Fruit fly (Drosophila melanogaster): ENCODE results near the gene CG42470.

Gene CG42470

DNA sequence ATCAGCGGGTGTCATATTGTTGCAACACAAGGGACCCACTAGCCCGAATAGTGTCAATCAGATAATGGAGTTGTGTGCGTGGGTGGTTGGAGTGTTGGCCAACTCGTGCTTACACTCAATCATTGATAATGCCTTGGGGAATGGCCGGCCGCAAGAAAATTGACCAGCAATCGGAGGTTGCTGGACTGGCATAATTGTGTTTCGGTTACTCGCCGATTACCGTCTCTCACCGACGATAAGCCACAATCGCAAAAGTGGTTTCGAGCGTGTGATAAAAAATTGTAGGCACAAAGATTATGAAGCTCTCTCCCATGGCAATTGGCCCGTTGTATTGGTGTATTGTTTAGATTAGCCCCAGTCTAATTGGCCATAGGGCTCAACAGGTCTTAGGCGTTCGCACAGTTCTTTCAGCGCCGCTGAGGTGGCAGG is 14.8 kb downstream of the CG42470 start, which contains the start of gene Vha100-5 (continued):
- TF ChIP-seq CG33213 (GFP tag; optimal IDR thresholded peaks at IDR 0.05) (no peak), CG15601 (tag; optimal IDR thresholded peaks at IDR 0.05) (no peak), shn (GFP tag; optimal IDR thresholded peaks at IDR 0.05) (no peak), odd (GFP tag; optimal IDR thresholded peaks at IDR 0.05) (no peak), tgo (GFP tag; IDR thresholded peaks at IDR 0.05) (no peak), YL-1 (GFP tag; optimal IDR thresholded peaks at IDR 0.05) (no peak), exex (tag; optimal IDR thresholded peaks at IDR 0.05) (peak; percentile 92), seq (GFP tag; IDR thresholded peaks at IDR 0.05) (no peak), Med (GFP tag) (peak; percentile 32), sob (GFP tag; IDR thresholded peaks at IDR 0.05) (0 out of 2 replicates have a peak, but pooled peaks have one; percentile 11), trem (tag; optimal IDR thresholded peaks at IDR 0.05) (no peak), ara (GFP tag; IDR thresholded peaks at IDR 0.05) (no peak), Hsf (GFP tag; optimal IDR thresholded peaks at IDR 0.05) (no peak), CG11723 (GFP tag; optimal IDR thresholded peaks at IDR 0.05) (no peak), CG10321 (GFP tag; IDR thresholded peaks at IDR 0.05) (no peak), mirr (GFP tag; optimal IDR thresholded peaks at IDR 0.05) (peak; percentile 83), H2.0 (GFP tag; IDR thresholded peaks at IDR 0.05) (no peak), CG10366 (GFP tag; IDR thresholded peaks at IDR 0.05) (no peak), Vsx1 (GFP tag; optimal IDR thresholded peaks at IDR 0.05) (peak; percentile 67), Ptx1 (GFP tag; IDR thresholded peaks at IDR 0.05) (no peak), CG12769 (tag; optimal IDR thresholded peaks at IDR 0.05) (no peak), cwo (GFP tag; optimal IDR thresholded peaks at IDR 0.05) (peak; percentile 53), Kr (GFP tag; optimal IDR thresholded peaks at IDR 0.05) (no peak), CG34376 (GFP tag; optimal IDR thresholded peaks at IDR 0.05) (peak; percentile 79), grn (GFP tag; optimal IDR thresholded peaks at IDR 0.05) (peak; percentile 72), Atf-2 (GFP tag; optimal IDR thresholded peaks at IDR 0.05) (no peak), CG31224 (GFP tag; IDR thresholded peaks at IDR 0.05) (no peak), CG10543 (GFP tag; optimal IDR thresholded peaks at IDR 0.05) (peak; percentile 17), CG9609 (GFP tag; optimal IDR thresholded peaks at IDR 0.05) (no peak), yki (optimal IDR thresholded peaks at IDR 0.05) (no peak), sug (tag; optimal IDR thresholded peaks at IDR 0.05) (peak; percentile 72), lab (GFP tag; optimal IDR thresholded peaks at IDR 0.05) (peak; percentile 74), Sin3A (optimal IDR thresholded peaks at IDR 0.05) (no peak), Dad (GFP tag; optimal IDR thresholded peaks at IDR 0.05) (no peak), CG14667 (GFP tag; IDR thresholded peaks at IDR 0.05) (no peak), onecut (GFP tag; IDR thresholded peaks at IDR 0.05) (no peak), CG2678 (tag; optimal IDR thresholded peaks at IDR 0.05) (no peak), abd-A (tag; optimal IDR thresholded peaks at IDR 0.05) (no peak), pros (GFP tag; optimal IDR thresholded peaks at IDR 0.05) (no peak), GATAe (GFP tag; conservative IDR thresholded peaks at IDR 0.05) (peak; percentile 71; the same call in 1 of the 2 replicates), CG11456 (GFP tag; IDR thresholded peaks at IDR 0.05) (no peak), Hmr (GFP tag; optimal IDR thresholded peaks at IDR 0.05) (peak; percentile 0), crp (GFP tag; optimal IDR thresholded peaks at IDR 0.05) (no peak)

DNA sequence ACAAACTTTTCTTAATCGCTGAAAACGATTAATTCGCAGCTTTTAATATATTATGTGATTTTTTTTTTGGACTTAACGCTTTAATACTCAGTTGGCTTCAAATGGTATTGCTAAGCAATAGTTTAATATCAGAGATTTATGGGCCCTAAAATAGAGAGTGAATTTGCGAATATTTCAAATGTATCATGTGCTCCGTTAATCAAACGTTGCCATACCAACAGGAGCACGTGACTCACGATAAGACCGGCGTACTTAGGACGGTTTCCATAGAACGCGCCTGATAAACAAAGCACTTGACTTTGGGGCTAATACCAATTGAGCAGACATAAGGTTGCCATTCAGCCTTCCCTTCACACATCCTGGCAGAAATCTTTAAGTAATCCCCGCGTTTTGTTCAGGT is 15.7 kb downstream of the CG42470 start:
- TF ChIP-seq unc-4 (GFP tag; IDR thresholded peaks at IDR 0.05; ENCODE audit: partially characterized antibody) (no peak), CG5180 (GFP tag; optimal IDR thresholded peaks at IDR 0.05) (no peak), exex (tag; optimal IDR thresholded peaks at IDR 0.05) (peak; percentile 67), psq (GFP tag; optimal IDR thresholded peaks at IDR 0.05) (no peak), insv (GFP tag; optimal IDR thresholded peaks at IDR 0.05) (no peak), cato (GFP tag; optimal IDR thresholded peaks at IDR 0.05; ENCODE audit: borderline replicate concordance) (no peak), twi (tag; optimal IDR thresholded peaks at IDR 0.05) (no peak), ken (GFP tag; IDR thresholded peaks at IDR 0.05) (no peak), sd (tag; optimal IDR thresholded peaks at IDR 0.05) (peak; percentile 15), repo (GFP tag; optimal IDR thresholded peaks at IDR 0.05) (no peak), CG33557 (GFP tag; optimal IDR thresholded peaks at IDR 0.05) (no peak), CG4360 (GFP tag; IDR thresholded peaks at IDR 0.05) (no peak), CG10267 (tag; optimal IDR thresholded peaks at IDR 0.05) (no peak)

All from whole organism, embryonic.